Fruit fly (Drosophila melanogaster) whole organism, wandering third instar larva: ENCODE measurements around the gene CG3223.

ENCODE experiments used
- Abd-B ChIP-seq: fragments of >200 bp; optimal IDR thresholded peaks from 2 replicates; lab custom pipeline; 2017; ENCODE audit warnings: missing biosample characterization, missing genetic modification characterization
- CG32264 ChIP-seq: fragments of 200-800 bp; sonication (Bioruptor generic); optimal IDR thresholded peaks from 2 replicates; lab custom pipeline; 2016; ENCODE audit warnings: missing biosample characterization, missing genetic modification characterization
- CG9705 ChIP-seq: fragments of 200-800 bp; sonication (Bioruptor generic); optimal IDR thresholded peaks from 2 replicates; lab custom pipeline; 2018; ENCODE audit warnings: missing biosample characterization, mild to moderate bottlenecking, missing genetic modification characterization
- CrebA ChIP-seq: fragments of 200-800 bp; sonication (Bioruptor generic); optimal IDR thresholded peaks from 2 replicates; lab custom pipeline; 2016; ENCODE audit warnings: missing biosample characterization, mild to moderate bottlenecking, missing genetic modification characterization, borderline replicate concordance
- Dfd ChIP-seq: fragments of >200 bp; optimal IDR thresholded peaks from 2 replicates; lab custom pipeline; 2017; ENCODE audit warnings: missing biosample characterization, missing genetic modification characterization
- Dif ChIP-seq: fragments of 200-275, 200-300 bp; sonication (Bioruptor generic); optimal IDR thresholded peaks from 2 replicates; lab custom pipeline; 2018; ENCODE audit warnings: missing biosample characterization, missing genetic modification characterization; ENCODE audit not compliant: partially characterized antibody
- GATAd ChIP-seq: sonication (Bioruptor generic); optimal IDR thresholded peaks from 2 replicates; lab custom pipeline; 2016; ENCODE audit warnings: missing biosample characterization, missing genetic modification characterization
- HLH106 ChIP-seq: fragments of 200-800 bp; optimal IDR thresholded peaks from 3 replicates; lab custom pipeline; 2019; ENCODE audit warnings: missing biosample characterization, mild to moderate bottlenecking, missing genetic modification characterization, moderate library complexity
- Hnf4 ChIP-seq: fragments of 200-800 bp; sonication (Bioruptor generic); optimal IDR thresholded peaks from 2 replicates; lab custom pipeline; 2016; ENCODE audit warnings: missing biosample characterization, mild to moderate bottlenecking, missing genetic modification characterization
- Hr78 ChIP-seq: fragments of >200 bp; optimal IDR thresholded peaks from 2 replicates; lab custom pipeline; 2017; ENCODE audit warnings: missing biosample characterization, missing genetic modification characterization
- Hr83 ChIP-seq: fragments of 200-300 bp; sonication (Bioruptor generic); optimal IDR thresholded peaks from 2 replicates; lab custom pipeline; 2016; ENCODE audit warnings: missing biosample characterization, mild to moderate bottlenecking, missing genetic modification characterization, moderate library complexity; ENCODE audit not compliant: poor library complexity, severe bottlenecking
- Jra ChIP-seq: sonication (Bioruptor generic); optimal IDR thresholded peaks from 2 replicates; lab custom pipeline; 2016; ENCODE audit warnings: missing biosample characterization, missing genetic modification characterization
- Mio ChIP-seq: sonication (Bioruptor generic); optimal IDR thresholded peaks from 2 replicates; lab custom pipeline; 2016; ENCODE audit warnings: missing biosample characterization, missing genetic modification characterization
- Myc ChIP-seq: fragments of >200 bp; optimal IDR thresholded peaks from 2 replicates; lab custom pipeline; 2017
- N ChIP-seq: fragments of >200 bp; optimal IDR thresholded peaks from 2 replicates; lab custom pipeline; 2018; ENCODE audit warnings: missing biosample characterization, missing external identifiers, missing genetic modification characterization
- OdsH ChIP-seq: fragments of 200-800 bp; sonication (Bioruptor generic); optimal IDR thresholded peaks from 2 replicates; lab custom pipeline; 2016; ENCODE audit warnings: missing biosample characterization, mild to moderate bottlenecking, missing genetic modification characterization
- Rel ChIP-seq, 2 experiments: fragments of 200-800 bp; sonication (Bioruptor generic) in 1 of 2; optimal IDR thresholded peaks; 2 replicates in 1 of 2; 3 replicates in 1 of 2; lab custom pipeline; 2016 to 2019; ENCODE audit warnings: mild to moderate bottlenecking in 2 of 2, missing biosample characterization in 2 of 2, missing genetic modification characterization in 2 of 2, moderate library complexity in 1 of 2
- Sp1 ChIP-seq: fragments of 200-800 bp; sonication (Bioruptor generic); optimal IDR thresholded peaks from 3 replicates; lab custom pipeline; 2019; ENCODE audit warnings: missing biosample characterization, mild to moderate bottlenecking, missing genetic modification characterization, moderate library complexity
- Vsx2 ChIP-seq: fragments of 200-300, 225-300 bp; sonication (Bioruptor generic); optimal IDR thresholded peaks from 2 replicates; lab custom pipeline; 2018; ENCODE audit warnings: missing biosample characterization, missing genetic modification characterization; ENCODE audit not compliant: partially characterized antibody
- br ChIP-seq: fragments of 200-800 bp; sonication (Bioruptor generic); optimal IDR thresholded peaks from 2 replicates; lab custom pipeline; 2016; ENCODE audit warnings: missing biosample characterization, missing genetic modification characterization
- brk ChIP-seq: fragments of 200-800 bp; sonication (Bioruptor generic); optimal IDR thresholded peaks from 2 replicates; lab custom pipeline; 2016; ENCODE audit warnings: missing biosample characterization, mild to moderate bottlenecking, missing genetic modification characterization
- dl ChIP-seq, 2 experiments: fragments of 175-275, 200-275 bp in 1 of 2; fragments of 200-275 bp in 1 of 2; sonication (Bioruptor generic); optimal IDR thresholded peaks; lab custom pipeline; 2018; ENCODE audit warnings: mild to moderate bottlenecking in 2 of 2, missing biosample characterization in 2 of 2, missing genetic modification characterization in 2 of 2, moderate library complexity in 2 of 2; ENCODE audit not compliant: partially characterized antibody in 2 of 2, insufficient read depth in 1 of 2
- dmrt93B ChIP-seq: fragments of 200-800 bp; sonication (Bioruptor generic); optimal IDR thresholded peaks from 2 replicates; lab custom pipeline; 2018; ENCODE audit warnings: missing biosample characterization, mild to moderate bottlenecking, missing genetic modification characterization
- dsf ChIP-seq: sonication (Bioruptor generic); optimal IDR thresholded peaks from 2 replicates; lab custom pipeline; 2016; ENCODE audit warnings: missing biosample characterization, missing genetic modification characterization, borderline replicate concordance
- ey ChIP-seq: fragments of 200-800 bp; sonication (Bioruptor generic); optimal IDR thresholded peaks from 2 replicates; lab custom pipeline; 2016; ENCODE audit warnings: missing biosample characterization, missing genetic modification characterization
- foxo ChIP-seq, 2 experiments: fragments of 200-800 bp; sonication (Bioruptor generic); optimal IDR thresholded peaks; 2 replicates in 1 of 2; 3 replicates in 1 of 2; lab custom pipeline; 2016 to 2017; ENCODE audit warnings: missing biosample characterization in 2 of 2, missing genetic modification characterization in 2 of 2
- fru ChIP-seq: fragments of 200-800 bp; sonication (Bioruptor generic); optimal IDR thresholded peaks from 3 replicates; lab custom pipeline; 2016; ENCODE audit warnings: missing biosample characterization, mild to moderate bottlenecking, missing genetic modification characterization
- h ChIP-seq: fragments of 200-800 bp; sonication (Bioruptor generic); optimal IDR thresholded peaks from 3 replicates; lab custom pipeline; 2016; ENCODE audit warnings: missing biosample characterization, mild to moderate bottlenecking, missing genetic modification characterization
- jim ChIP-seq: fragments of 175-275, 200-325 bp; sonication (Bioruptor generic); optimal IDR thresholded peaks from 2 replicates; lab custom pipeline; 2016; ENCODE audit warnings: missing biosample characterization, mild to moderate bottlenecking, missing genetic modification characterization
- lola ChIP-seq: fragments of >200 bp; optimal IDR thresholded peaks from 2 replicates; lab custom pipeline; 2017; ENCODE audit warnings: missing biosample characterization, missing genetic modification characterization
- pan ChIP-seq: fragments of >200 bp; optimal IDR thresholded peaks from 2 replicates; lab custom pipeline; 2017
- psq ChIP-seq: fragments of 200-800 bp; sonication (Bioruptor generic); optimal IDR thresholded peaks from 3 replicates; lab custom pipeline; 2017; ENCODE audit warnings: missing biosample characterization, mild to moderate bottlenecking, missing genetic modification characterization, moderate library complexity
- rgr ChIP-seq: fragments of 200-800 bp; sonication (Bioruptor generic); optimal IDR thresholded peaks from 3 replicates; lab custom pipeline; 2016; ENCODE audit warnings: missing biosample characterization, mild to moderate bottlenecking, missing genetic modification characterization
- sage ChIP-seq: fragments of 200-800 bp; sonication (Bioruptor generic); optimal IDR thresholded peaks from 2 replicates; lab custom pipeline; 2016; ENCODE audit warnings: missing biosample characterization, mild to moderate bottlenecking, missing genetic modification characterization
- sv ChIP-seq: fragments of 200-800 bp; sonication (Bioruptor generic); optimal IDR thresholded peaks from 3 replicates; lab custom pipeline; 2016; ENCODE audit warnings: missing biosample characterization, missing genetic modification characterization
- tai ChIP-seq: sonication (Bioruptor generic); optimal IDR thresholded peaks from 2 replicates; lab custom pipeline; 2016; ENCODE audit warnings: missing biosample characterization, missing genetic modification characterization
- usp ChIP-seq: fragments of >200 bp; optimal IDR thresholded peaks from 2 replicates; lab custom pipeline; 2017; ENCODE audit warnings: missing biosample characterization, missing genetic modification characterization
- woc ChIP-seq: sonication (Bioruptor generic); optimal IDR thresholded peaks from 2 replicates; lab custom pipeline; 2016; ENCODE audit warnings: missing biosample characterization, mild to moderate bottlenecking, missing genetic modification characterization

Gene CG3223

dm6 chr3R:8009080-8009620, at the start of gene CG3223, which contains the start of gene CG11052:
Gene CG3223 (plus strand): TSS chr3R:8009400.
Gene CG11052 (minus strand): TSS chr3R:8009297.
- TF ChIP-seq usp (GFP tag; lab: Kevin White, UChicago) (no peak), Myc (lab: Kevin White, UChicago) (peak; percentile 62), sage (GFP tag; lab: Kevin White, UChicago) (no peak), h (GFP tag; lab: Kevin White, UChicago) (peak; percentile 8), Hnf4 (peak; percentile 9), jim (GFP tag; lab: Kevin White, UChicago) (no peak), dsf (GFP tag; lab: Kevin White, UChicago) (no peak), HLH106 (peak; percentile 15), Sp1 (GFP tag; lab: Kevin White, UChicago) (peak; percentile 15), Rel (GFP tag; optimal IDR thresholded peaks at IDR 0.05; lab: Kevin White, UChicago) (no peak), Rel (tag; optimal IDR thresholded peaks at IDR 0.05; lab: Kevin White, UChicago) (peak; percentile 92)

dm6 chr3R:7961348-7961747, 47.9 kb upstream of the CG3223 start:
- TF ChIP-seq Dfd (GFP tag; lab: Kevin White, UChicago) (no peak), jim (GFP tag; lab: Kevin White, UChicago) (no peak), CG32264 (GFP tag; lab: Kevin White, UChicago) (no peak), ey (GFP tag; lab: Kevin White, UChicago) (no peak), dl (GFP tag; optimal IDR thresholded peaks at IDR 0.05; lab: Kevin White, UChicago; ENCODE audit: insufficient read depth in 1 of 2, partially characterized antibody in 2 of 2) (no peak), Hnf4 (no peak), CrebA (GFP tag; lab: Kevin White, UChicago) (no peak), Sp1 (GFP tag; lab: Kevin White, UChicago) (no peak), N (GFP tag; lab: Kevin White, UChicago) (no peak), Mio (GFP tag; lab: Kevin White, UChicago) (no peak), Dif (GFP tag; lab: Kevin White, UChicago) (no peak), tai (no peak), dsf (GFP tag; lab: Kevin White, UChicago) (no peak), Hr78 (GFP tag; lab: Kevin White, UChicago) (no peak), fru (GFP tag; lab: Kevin White, UChicago) (no peak), OdsH (GFP tag; lab: Kevin White, UChicago) (no peak)
- TF ChIP-seq, all 38 proteins: peak for 0

dm6 chr3R:7962778-7963494, 46.3 kb upstream of the CG3223 start:
- TF ChIP-seq tai (no peak), woc (peak; percentile 61), dl (GFP tag; optimal IDR thresholded peaks at IDR 0.05; lab: Kevin White, UChicago; ENCODE audit: insufficient read depth in 1 of 2, partially characterized antibody in 2 of 2) (peak in 1 of 2 experiments; percentile 32), psq (peak; percentile 61), jim (GFP tag; lab: Kevin White, UChicago) (no peak), Hr83 (GFP tag; lab: Kevin White, UChicago) (peak; percentile 48), foxo (GFP tag; optimal IDR thresholded peaks at IDR 0.05; lab: Kevin White, UChicago) (peak in 1 of 2 experiments; percentile 72), OdsH (GFP tag; lab: Kevin White, UChicago) (peak; percentile 37), fru (GFP tag; lab: Kevin White, UChicago) (peak; percentile 45), Vsx2 (GFP tag; lab: Kevin White, UChicago) (no peak), rgr (GFP tag; lab: Kevin White, UChicago) (peak; percentile 39), dmrt93B (GFP tag; lab: Kevin White, UChicago) (peak; percentile 61), h (GFP tag; lab: Kevin White, UChicago) (peak; percentile 15), pan (lab: Kevin White, UChicago) (no peak), ey (GFP tag; lab: Kevin White, UChicago) (peak; percentile 11), lola (GFP tag; lab: Kevin White, UChicago) (no peak), Jra (GFP tag; lab: Kevin White, UChicago) (no peak), Hr78 (GFP tag; lab: Kevin White, UChicago) (no peak), brk (GFP tag; lab: Kevin White, UChicago) (no peak), sv (GFP tag; lab: Kevin White, UChicago) (peak; percentile 8), br (GFP tag; lab: Kevin White, UChicago) (no peak), HLH106 (peak; percentile 66), N (GFP tag; lab: Kevin White, UChicago) (peak; percentile 59), CG32264 (GFP tag; lab: Kevin White, UChicago) (no peak), Mio (GFP tag; lab: Kevin White, UChicago) (no peak), usp (GFP tag; lab: Kevin White, UChicago) (no peak), Rel (GFP tag; optimal IDR thresholded peaks at IDR 0.05; lab: Kevin White, UChicago) (peak; percentile 11), Rel (tag; optimal IDR thresholded peaks at IDR 0.05; lab: Kevin White, UChicago) (no peak), Abd-B (no peak), Sp1 (GFP tag; lab: Kevin White, UChicago) (peak; percentile 67), Myc (lab: Kevin White, UChicago) (no peak), sage (GFP tag; lab: Kevin White, UChicago) (no peak), Dif (GFP tag; lab: Kevin White, UChicago) (peak; percentile 9), Dfd (GFP tag; lab: Kevin White, UChicago) (no peak), CrebA (GFP tag; lab: Kevin White, UChicago) (peak; percentile 20), GATAd (no peak), CG9705 (GFP tag; lab: Kevin White, UChicago) (peak; percentile 1), dsf (GFP tag; lab: Kevin White, UChicago) (no peak), Hnf4 (no peak)
